Worm (Caenorhabditis elegans) whole organism, L4 larva: Measurements from ENCODE around the gene F54E2.2.

Experiments used
- F10B5.3 ChIP-seq: sonication (generic microtip); optimal IDR thresholded peaks from 2 replicates; lab custom pipeline; 2016; ENCODE audit warnings: mild to moderate bottlenecking, missing genetic modification characterization, missing compliant biosample characterization
- F26F4.8 ChIP-seq: fragments of 200-800 bp; sonication (Bioruptor generic); conservative IDR thresholded peaks from 2 replicates; pipeline ENCODE4 v1.3.6; 2022; ENCODE audit warnings: missing genetic modification characterization, missing compliant biosample characterization
- F49E8.2 ChIP-seq: sonication (generic microtip); optimal IDR thresholded peaks from 2 replicates; lab custom pipeline; 2016; ENCODE audit warnings: missing compliant biosample characterization, mild to moderate bottlenecking, missing genetic modification characterization, borderline replicate concordance
- ZK337.2 ChIP-seq: fragments of 200-800 bp; sonication (Bioruptor generic); IDR thresholded peaks from 2 replicates; pipeline ENCODE4 v1.3.6; 2022; ENCODE audit warnings: missing genetic modification reagents, missing genetic modification characterization, missing compliant biosample characterization
- aha-1 ChIP-seq: fragments of 150-350 bp; peaks from one replicate; lab custom pipeline; 2014; ENCODE audit warnings: missing biosample characterization, missing genetic modification characterization
- attf-4 ChIP-seq: sonication (generic microtip); optimal IDR thresholded peaks from 3 replicates; lab custom pipeline; 2017; ENCODE audit warnings: missing biosample characterization, missing genetic modification characterization
- ceh-28 ChIP-seq: fragments of 150-350 bp; optimal IDR thresholded peaks from 2 replicates; lab custom pipeline; 2014; ENCODE audit warnings: missing biosample characterization, missing genetic modification reagents, missing genetic modification characterization
- ceh-44 ChIP-seq: fragments of 200-800 bp; sonication (Bioruptor generic); IDR thresholded peaks from 2 replicates; pipeline ENCODE4 v1.3.6; 2022; ENCODE audit warnings: missing genetic modification reagents, missing genetic modification characterization, missing compliant biosample characterization
- ceh-62 ChIP-seq: sonication (generic microtip); optimal IDR thresholded peaks from 2 replicates; lab custom pipeline; 2017; ENCODE audit warnings: missing biosample characterization, missing genetic modification characterization
- ctbp-1 ChIP-seq: fragments of 200-800 bp; sonication (Bioruptor generic); IDR thresholded peaks from 2 replicates; pipeline ENCODE4 v1.3.6; 2022; ENCODE audit warnings: missing genetic modification reagents, missing genetic modification characterization, missing compliant biosample characterization
- daf-19 ChIP-seq: fragments of 200-800 bp; sonication (Bioruptor generic); conservative IDR thresholded peaks from 2 replicates; pipeline ENCODE4 v1.3.6; 2022; ENCODE audit warnings: missing genetic modification characterization, missing compliant biosample characterization
- dmd-6 ChIP-seq: fragments of 200-800 bp; sonication (Bioruptor generic); IDR thresholded peaks from 2 replicates; pipeline ENCODE4 v1.3.6; 2022; ENCODE audit warnings: missing genetic modification reagents, missing genetic modification characterization, missing compliant biosample characterization
- dmd-9 ChIP-seq: fragments of 200-800 bp; sonication (Bioruptor generic); IDR thresholded peaks from 2 replicates; pipeline ENCODE4 v1.3.6; 2022; ENCODE audit warnings: missing genetic modification reagents, missing genetic modification characterization, missing compliant biosample characterization
- dpl-1 ChIP-seq: fragments of 150-350 bp; optimal IDR thresholded peaks from 2 replicates; lab custom pipeline; 2014; ENCODE audit warnings: missing biosample characterization, missing genetic modification reagents, missing genetic modification characterization
- hlh-30 ChIP-seq: sonication (generic microtip); optimal IDR thresholded peaks from 2 replicates; lab custom pipeline; 2017; ENCODE audit warnings: antibody characterized with exemption, mild to moderate bottlenecking, missing genetic modification characterization, missing compliant biosample characterization; ENCODE audit not compliant: insufficient read depth
- hmg-1.1 ChIP-seq: fragments of 200-800 bp; sonication (Bioruptor generic); IDR thresholded peaks from 2 replicates; pipeline ENCODE4 v1.3.6; 2022; ENCODE audit warnings: missing genetic modification reagents, missing genetic modification characterization, missing compliant biosample characterization
- lin-1 ChIP-seq: fragments of 200-800 bp; sonication (Bioruptor generic); IDR thresholded peaks from 2 replicates; pipeline ENCODE4 v1.3.6; 2022; ENCODE audit warnings: missing genetic modification reagents, missing genetic modification characterization, missing compliant biosample characterization
- mdt-29 ChIP-seq: fragments of 200-800 bp; sonication (Bioruptor generic); IDR thresholded peaks from 2 replicates; pipeline ENCODE4 v1.3.6; 2022; ENCODE audit warnings: missing genetic modification reagents, missing genetic modification characterization, missing compliant biosample characterization
- mxl-2 ChIP-seq: fragments of 200-800 bp; sonication (Bioruptor generic); conservative IDR thresholded peaks from 2 replicates; pipeline ENCODE4 v1.3.6; 2022; ENCODE audit warnings: missing genetic modification reagents, missing genetic modification characterization, missing compliant biosample characterization
- nhr-237 ChIP-seq: sonication (generic microtip); optimal IDR thresholded peaks from 2 replicates; lab custom pipeline; 2017; ENCODE audit warnings: missing biosample characterization, missing genetic modification characterization
- nhr-28 ChIP-seq: fragments of 150-350 bp; optimal IDR thresholded peaks from 2 replicates; lab custom pipeline; 2014; ENCODE audit warnings: missing biosample characterization, missing genetic modification characterization
- php-3 ChIP-seq: fragments of 200-800 bp; sonication (Bioruptor generic); IDR thresholded peaks from 2 replicates; pipeline ENCODE4 v1.3.6; 2022; ENCODE audit warnings: missing genetic modification reagents, missing genetic modification characterization, missing compliant biosample characterization
- pqm-1 ChIP-seq: sonication (generic microtip); optimal IDR thresholded peaks from 2 replicates; lab custom pipeline; 2017; ENCODE audit warnings: missing biosample characterization, missing genetic modification characterization
- rbr-2 ChIP-seq: sonication (generic microtip); optimal IDR thresholded peaks from 2 replicates; lab custom pipeline; 2016; ENCODE audit warnings: missing genotype, missing genetic modification characterization, missing compliant biosample characterization
- set-16 ChIP-seq: fragments of 200-800 bp; sonication (Bioruptor generic); IDR thresholded peaks from 2 replicates; pipeline ENCODE4 v1.3.6; 2022; ENCODE audit warnings: missing genetic modification reagents, missing genetic modification characterization, missing compliant biosample characterization
- skn-1 ChIP-seq: fragments of 150-350 bp; optimal IDR thresholded peaks from 2 replicates; lab custom pipeline; 2014; ENCODE audit warnings: missing biosample characterization, missing genetic modification characterization
- snpc-1.2 ChIP-seq: fragments of 200-800 bp; sonication (Bioruptor generic); IDR thresholded peaks from 2 replicates; pipeline ENCODE4 v1.3.6; 2022; ENCODE audit warnings: missing genetic modification reagents, missing genetic modification characterization, missing compliant biosample characterization
- spr-1 ChIP-seq: sonication (generic microtip); optimal IDR thresholded peaks from 2 replicates; lab custom pipeline; 2016; ENCODE audit warnings: mild to moderate bottlenecking, missing genetic modification characterization, missing compliant biosample characterization
- zag-1 ChIP-seq: fragments of 150-350 bp; optimal IDR thresholded peaks from 2 replicates; lab custom pipeline; 2014; ENCODE audit warnings: missing biosample characterization, missing genetic modification characterization
- zfp-2 ChIP-seq: sonication (generic microtip); optimal IDR thresholded peaks from 2 replicates; lab custom pipeline; 2016; ENCODE audit warnings: mild to moderate bottlenecking, missing genetic modification characterization, missing compliant biosample characterization
- zip-11 ChIP-seq: fragments of 200-800 bp; sonication (Bioruptor generic); IDR thresholded peaks from 2 replicates; pipeline ENCODE4 v1.3.6; 2022; ENCODE audit warnings: missing genetic modification characterization, missing compliant biosample characterization

Gene F54E2.2

DNA sequence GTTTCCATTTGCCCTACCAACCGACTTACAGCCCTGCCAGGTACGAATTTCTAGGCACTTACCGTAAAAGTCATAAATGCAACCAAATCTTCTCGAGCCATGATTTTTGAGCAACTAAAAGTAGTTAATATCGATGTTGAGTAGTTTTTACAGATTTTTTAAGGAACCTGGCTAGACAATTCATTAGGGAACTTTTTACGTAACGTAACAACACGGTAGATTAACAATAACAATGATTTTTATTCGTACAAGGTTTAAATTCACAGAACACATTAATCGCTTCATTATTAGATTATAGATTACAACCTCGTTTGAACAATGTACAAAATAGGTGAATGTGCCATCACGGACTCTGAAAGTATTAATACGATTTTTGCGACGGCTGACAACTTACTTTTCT, 43.1 kb upstream of the F54E2.2 start, which contains the start of gene srx-26:
srx-26 (minus strand) TSS at position 101 of the 400 bp plus-strand sequence.
- TF ChIP-seq rbr-2 (tag; lab: Kevin White, UChicago): no peak
- no peak for TF ChIP-seq daf-19 (GFP tag; lab: Robert Waterston, UW)
- TF ChIP-seq snpc-1.2 (GFP tag; lab: Robert Waterston, UW): no peak
- TF ChIP-seq nhr-237: no peak
- TF ChIP-seq skn-1 (tag; lab: Kevin White, UChicago): no peak
- no peak for TF ChIP-seq zfp-2
- no peak for TF ChIP-seq dmd-6 (GFP tag; lab: Robert Waterston, UW)
- TF ChIP-seq mdt-29 (GFP tag; lab: Robert Waterston, UW): no peak
- TF ChIP-seq dpl-1 (GFP tag; lab: Kevin White, UChicago): no peak
- TF ChIP-seq ZK337.2 (GFP tag; lab: Robert Waterston, UW): no peak
- no peak for TF ChIP-seq spr-1 (tag; lab: Kevin White, UChicago)
- no peak for TF ChIP-seq attf-4 (tag; lab: Kevin White, UChicago)
- no peak for TF ChIP-seq aha-1 (tag; lab: Kevin White, UChicago)
- no peak for TF ChIP-seq zag-1 (tag; lab: Kevin White, UChicago)
- no peak for TF ChIP-seq ceh-28 (tag; lab: Kevin White, UChicago)
- no peak for TF ChIP-seq php-3 (GFP tag; lab: Robert Waterston, UW)
- no peak for TF ChIP-seq mxl-2
- TF ChIP-seq, all 104 proteins: peak for 0

ce11 chrV:2757226-2757893, 38.7 kb upstream of the F54E2.2 start, which contains the start of gene srx-28:
srx-28 (minus strand) TSS chrV:2757276.
- TF ChIP-seq set-16 (GFP tag; lab: Robert Waterston, UW) (peak; percentile 86), F49E8.2 (tag; lab: Kevin White, UChicago) (no peak), aha-1 (tag; lab: Kevin White, UChicago) (peak; percentile 37), dmd-9 (GFP tag; lab: Robert Waterston, UW) (0 out of 2 replicates have a peak, but pooled peaks have one; percentile 48), zag-1 (tag; lab: Kevin White, UChicago) (no peak), pqm-1 (no peak)

ce11 chrV:2758437-2758836, 37.7 kb upstream of the F54E2.2 start:
- TF ChIP-seq F26F4.8: 0 out of 2 replicates have a peak, but pooled peaks have one; percentile 32
- 0 out of 2 replicates have a peak, but pooled peaks have one; percentile 8 for TF ChIP-seq ceh-44 (GFP tag; lab: Robert Waterston, UW)
- no peak for TF ChIP-seq F10B5.3 (tag; lab: Kevin White, UChicago)
- peak; percentile 55 for TF ChIP-seq set-16 (GFP tag; lab: Robert Waterston, UW)

ce11 chrV:2759456-2759855, 36.6 kb upstream of the F54E2.2 start, which contains the start of gene srg-58:
srg-58 (minus strand) TSS chrV:2759556.
- TF ChIP-seq zip-11 (GFP tag; lab: Robert Waterston, UW) (no peak), ceh-62 (tag; lab: Kevin White, UChicago) (no peak), pqm-1 (no peak), hmg-1.1 (GFP tag; lab: Robert Waterston, UW) (no peak), nhr-28 (tag; lab: Kevin White, UChicago) (no peak), ctbp-1 (no peak), aha-1 (tag; lab: Kevin White, UChicago) (no peak)

- TF ChIP-seq set-16 (GFP tag; lab: Robert Waterston, UW): peak; percentile 66
- TF ChIP-seq hlh-30 (tag; lab: Kevin White, UChicago): no peak
- no peak for TF ChIP-seq lin-1 (GFP tag; lab: Robert Waterston, UW)
Observed at ce11 chrV:2761470-2761869, 34.6 kb upstream of the F54E2.2 start.
